Fruit fly (Drosophila melanogaster) whole organism, embryonic: ENCODE data around the gene PXo.

Source experiments
- B-H1 ChIP-seq: fragments of 200-800 bp; sonication (Bioruptor generic); IDR thresholded peaks from 3 replicates; pipeline ENCODE4 v1.3.6; 2022; ENCODE audit warnings: missing biosample characterization, missing genetic modification characterization
- B-H2 ChIP-seq: fragments of 200-800 bp; sonication (Bioruptor generic); optimal IDR thresholded peaks from 2 replicates; lab custom pipeline; 2018; ENCODE audit warnings: missing biosample characterization, mild to moderate bottlenecking, missing genetic modification characterization
- CG10267 ChIP-seq: fragments of 200-800 bp; sonication (Bioruptor generic); optimal IDR thresholded peaks from 2 replicates; lab custom pipeline; 2018; ENCODE audit warnings: missing biosample characterization, mild to moderate bottlenecking, missing genetic modification characterization, moderate library complexity
- CG11696 ChIP-seq: fragments of 200-800 bp; sonication (Bioruptor generic); IDR thresholded peaks from 2 replicates; pipeline ENCODE4 v1.3.6; 2022; ENCODE audit warnings: missing biosample characterization, missing genetic modification characterization
- CG11723 ChIP-seq: fragments of 200-800 bp; sonication (Bioruptor generic); optimal IDR thresholded peaks from 2 replicates; lab custom pipeline; 2017; ENCODE audit warnings: missing biosample characterization, mild to moderate bottlenecking, missing genetic modification characterization
- CG12219 ChIP-seq: fragments of 200-800 bp; sonication (Bioruptor generic); optimal IDR thresholded peaks from 3 replicates; lab custom pipeline; 2018; ENCODE audit warnings: missing biosample characterization, mild to moderate bottlenecking, missing genetic modification characterization
- CG12236 ChIP-seq: fragments of 200-800 bp; sonication (Bioruptor generic); optimal IDR thresholded peaks from 2 replicates; lab custom pipeline; 2016; ENCODE audit warnings: missing biosample characterization, missing genetic modification characterization
- CG13296 ChIP-seq: fragments of 200-800 bp; sonication (Bioruptor generic); optimal IDR thresholded peaks from 3 replicates; lab custom pipeline; 2018; ENCODE audit warnings: missing biosample characterization, mild to moderate bottlenecking, missing genetic modification characterization
- CG15269 ChIP-seq: fragments of 200-800 bp; sonication (Bioruptor generic); optimal IDR thresholded peaks from 2 replicates; lab custom pipeline; 2018; ENCODE audit warnings: missing biosample characterization, mild to moderate bottlenecking, missing genetic modification characterization, moderate library complexity
- CG1603 ChIP-seq: fragments of 200-800 bp; sonication (Bioruptor generic); optimal IDR thresholded peaks from 2 replicates; lab custom pipeline; 2019; ENCODE audit warnings: missing biosample characterization, mild to moderate bottlenecking, missing genetic modification characterization, moderate library complexity
- CG1647 ChIP-seq: fragments of 200-800 bp; sonication (Bioruptor generic); optimal IDR thresholded peaks from 3 replicates; lab custom pipeline; 2016; ENCODE audit warnings: missing biosample characterization, missing genetic modification characterization
- CG16815 ChIP-seq: fragments of 200-800 bp; sonication (Bioruptor generic); optimal IDR thresholded peaks from 3 replicates; lab custom pipeline; 2017; ENCODE audit warnings: missing biosample characterization, mild to moderate bottlenecking, missing genetic modification characterization
- CG16863 ChIP-seq: fragments of 200-800 bp; sonication (Bioruptor generic); optimal IDR thresholded peaks from 3 replicates; lab custom pipeline; 2016; ENCODE audit warnings: missing biosample characterization, missing genetic modification characterization
- CG17328 ChIP-seq: fragments of 200-800 bp; sonication (Bioruptor generic); IDR thresholded peaks from 2 replicates; pipeline ENCODE4 v1.3.6; 2022; ENCODE audit warnings: missing biosample characterization, missing genetic modification characterization
- CG17361 ChIP-seq: fragments of 200-800 bp; sonication (Bioruptor generic); IDR thresholded peaks from 3 replicates; pipeline ENCODE4 v1.3.6; 2022; ENCODE audit warnings: missing biosample characterization, missing genetic modification characterization
- CG18011 ChIP-seq: fragments of 200-800 bp; sonication (Bioruptor generic); optimal IDR thresholded peaks from 2 replicates; lab custom pipeline; 2017; ENCODE audit warnings: missing biosample characterization, missing genetic modification characterization, mild to moderate bottlenecking, moderate library complexity, missing genotype
- CG18599 ChIP-seq: fragments of 200-800 bp; sonication (Bioruptor generic); optimal IDR thresholded peaks from 3 replicates; lab custom pipeline; 2017; ENCODE audit warnings: missing biosample characterization, missing genetic modification characterization, mild to moderate bottlenecking, moderate library complexity, missing genetic modification reagents
- CG34224 ChIP-seq: fragments of 200-800 bp; sonication (Bioruptor generic); IDR thresholded peaks from 3 replicates; pipeline ENCODE4 v1.3.6; 2022; ENCODE audit warnings: missing biosample characterization, missing genetic modification characterization; ENCODE audit not compliant: partially characterized antibody
- CG4730 ChIP-seq: fragments of 200-800 bp; sonication (Bioruptor generic); IDR thresholded peaks from 2 replicates; pipeline ENCODE4 v1.3.6; 2022; ENCODE audit warnings: missing biosample characterization, missing genetic modification characterization
- CG6791 ChIP-seq: fragments of 200-800 bp; sonication (Bioruptor generic); IDR thresholded peaks from 3 replicates; pipeline ENCODE4 v1.3.6; 2022; ENCODE audit warnings: missing biosample characterization, missing genetic modification characterization; ENCODE audit not compliant: partially characterized antibody
- CG6813 ChIP-seq: fragments of 200-800 bp; sonication (Bioruptor generic); optimal IDR thresholded peaks from 2 replicates; lab custom pipeline; 2017; ENCODE audit warnings: missing biosample characterization, missing genetic modification characterization, mild to moderate bottlenecking, moderate library complexity, missing genetic modification reagents
- CG7963 ChIP-seq: fragments of 200-800 bp; sonication (Bioruptor generic); IDR thresholded peaks from 3 replicates; pipeline ENCODE4 v1.3.6; 2022; ENCODE audit warnings: missing biosample characterization, missing genetic modification characterization; ENCODE audit not compliant: partially characterized antibody
- CG8359 ChIP-seq: fragments of 200-800 bp; sonication (Bioruptor generic); optimal IDR thresholded peaks from 2 replicates; lab custom pipeline; 2017; ENCODE audit warnings: missing biosample characterization, mild to moderate bottlenecking, missing genetic modification characterization, borderline replicate concordance
- CG8765 ChIP-seq: fragments of 200-800 bp; sonication (Bioruptor generic); IDR thresholded peaks from 2 replicates; pipeline ENCODE4 v1.3.6; 2022; ENCODE audit warnings: missing biosample characterization, missing genetic modification characterization
- CG8944 ChIP-seq: fragments of 200-800 bp; sonication (Bioruptor generic); optimal IDR thresholded peaks from 3 replicates; lab custom pipeline; 2016; ENCODE audit warnings: missing biosample characterization, missing genetic modification characterization
- CG9609 ChIP-seq: fragments of 200-800 bp; sonication (Bioruptor generic); optimal IDR thresholded peaks from 3 replicates; lab custom pipeline; 2016; ENCODE audit warnings: missing biosample characterization, missing genetic modification characterization
- Camta ChIP-seq: fragments of 200-800 bp; sonication (Bioruptor generic); optimal IDR thresholded peaks from 2 replicates; lab custom pipeline; 2016; ENCODE audit warnings: missing biosample characterization, missing genetic modification characterization
- D19B ChIP-seq: fragments of 200-800 bp; sonication (Bioruptor generic); optimal IDR thresholded peaks from 2 replicates; lab custom pipeline; 2017; ENCODE audit warnings: missing biosample characterization, mild to moderate bottlenecking, missing genetic modification characterization
- Dip3 ChIP-seq: fragments of 200-800 bp; sonication (Bioruptor generic); optimal IDR thresholded peaks from 3 replicates; lab custom pipeline; 2016; ENCODE audit warnings: missing biosample characterization, missing genetic modification characterization
- HLH4C ChIP-seq: fragments of 200-800 bp; sonication (Bioruptor generic); IDR thresholded peaks from 3 replicates; pipeline ENCODE4 v1.3.6; 2022; ENCODE audit warnings: missing biosample characterization, missing genetic modification characterization; ENCODE audit not compliant: partially characterized antibody
- Hr78 ChIP-seq, 2 experiments: fragments of 200-800 bp in 1 of 2; fragments of >200 bp in 1 of 2; sonication (Bioruptor generic) in 1 of 2; optimal IDR thresholded peaks; 2 replicates each; lab custom pipeline; 2017 to 2019; ENCODE audit warnings: missing biosample characterization in 2 of 2, missing genetic modification characterization in 2 of 2, mild to moderate bottlenecking in 1 of 2, moderate library complexity in 1 of 2
- Oli ChIP-seq: fragments of 200-800 bp; sonication (Bioruptor generic); optimal IDR thresholded peaks from 2 replicates; lab custom pipeline; 2018; ENCODE audit warnings: missing biosample characterization, mild to moderate bottlenecking, missing genetic modification characterization, moderate library complexity
- Scr ChIP-seq: fragments of 200-800 bp; sonication (Bioruptor generic); IDR thresholded peaks from 2 replicates; pipeline ENCODE4 v1.3.6; 2022; ENCODE audit warnings: missing biosample characterization, missing genetic modification characterization; ENCODE audit not compliant: partially characterized antibody
- bab2 ChIP-seq: fragments of 200-800 bp; sonication (Bioruptor generic); optimal IDR thresholded peaks from 2 replicates; lab custom pipeline; 2016; ENCODE audit warnings: missing biosample characterization, missing genetic modification characterization
- chm ChIP-seq: fragments of 200-800 bp; sonication (Bioruptor generic); IDR thresholded peaks from 2 replicates; pipeline ENCODE4 v1.3.6; 2022; ENCODE audit warnings: missing biosample characterization, missing genetic modification characterization
- chn ChIP-seq: fragments of 200-800 bp; sonication (Bioruptor generic); optimal IDR thresholded peaks from 2 replicates; lab custom pipeline; 2016; ENCODE audit warnings: missing biosample characterization, missing genetic modification characterization
- ewg ChIP-seq: fragments of 200-800 bp; sonication (Bioruptor generic); optimal IDR thresholded peaks from 3 replicates; lab custom pipeline; 2017; ENCODE audit warnings: mild to moderate bottlenecking, missing biosample characterization, missing genetic modification reagents, missing genetic modification characterization
- gce ChIP-seq: fragments of 200-800 bp; sonication (Bioruptor generic); IDR thresholded peaks from 3 replicates; pipeline ENCODE4 v1.3.6; 2022; ENCODE audit warnings: missing biosample characterization, missing genetic modification characterization
- ham ChIP-seq: fragments of 200-800 bp; sonication (Bioruptor generic); IDR thresholded peaks from 2 replicates; pipeline ENCODE4 v1.3.6; 2022; ENCODE audit warnings: missing biosample characterization, missing genetic modification characterization
- her ChIP-seq: fragments of 200-800 bp; sonication (Bioruptor generic); optimal IDR thresholded peaks from 2 replicates; lab custom pipeline; 2016; ENCODE audit warnings: missing biosample characterization, missing genetic modification characterization
- hth ChIP-seq: fragments of >200 bp; optimal IDR thresholded peaks from 2 replicates; lab custom pipeline; 2017; ENCODE audit warnings: inconsistent platforms
- luna ChIP-seq: fragments of 200-800 bp; sonication (Bioruptor generic); optimal IDR thresholded peaks from 2 replicates; lab custom pipeline; 2016; ENCODE audit warnings: missing biosample characterization, missing genetic modification characterization
- mirr ChIP-seq: fragments of 200-800 bp; sonication (Bioruptor generic); optimal IDR thresholded peaks from 3 replicates; lab custom pipeline; 2018; ENCODE audit warnings: missing biosample characterization, mild to moderate bottlenecking, missing genetic modification characterization
- pnt ChIP-seq: fragments of 200-800 bp; sonication (Bioruptor generic); optimal IDR thresholded peaks from 3 replicates; lab custom pipeline; 2016; ENCODE audit warnings: missing biosample characterization, missing genetic modification characterization
- pzg ChIP-seq: fragments of 200-800 bp; sonication (Bioruptor generic); optimal IDR thresholded peaks from 3 replicates; lab custom pipeline; 2018; ENCODE audit warnings: missing biosample characterization, mild to moderate bottlenecking, missing genetic modification characterization, moderate library complexity
- scrt ChIP-seq: fragments of 200-800 bp; sonication (Bioruptor generic); optimal IDR thresholded peaks from 2 replicates; lab custom pipeline; 2018; ENCODE audit warnings: missing biosample characterization, mild to moderate bottlenecking, missing genetic modification characterization, moderate library complexity
- shn ChIP-seq: fragments of 200-800 bp; sonication (Bioruptor generic); optimal IDR thresholded peaks from 3 replicates; lab custom pipeline; 2016; ENCODE audit warnings: missing biosample characterization, missing genetic modification characterization
- slbo ChIP-seq: fragments of 200-800 bp; sonication (Bioruptor generic); IDR thresholded peaks from 2 replicates; pipeline ENCODE4 v1.3.6; 2022; ENCODE audit warnings: missing biosample characterization, missing genetic modification characterization
- sr ChIP-seq: fragments of 200-800 bp; sonication (Bioruptor generic); IDR thresholded peaks from 3 replicates; pipeline ENCODE4 v1.3.6; 2022; ENCODE audit warnings: missing biosample characterization, missing genetic modification characterization

PXo gene

DNA sequence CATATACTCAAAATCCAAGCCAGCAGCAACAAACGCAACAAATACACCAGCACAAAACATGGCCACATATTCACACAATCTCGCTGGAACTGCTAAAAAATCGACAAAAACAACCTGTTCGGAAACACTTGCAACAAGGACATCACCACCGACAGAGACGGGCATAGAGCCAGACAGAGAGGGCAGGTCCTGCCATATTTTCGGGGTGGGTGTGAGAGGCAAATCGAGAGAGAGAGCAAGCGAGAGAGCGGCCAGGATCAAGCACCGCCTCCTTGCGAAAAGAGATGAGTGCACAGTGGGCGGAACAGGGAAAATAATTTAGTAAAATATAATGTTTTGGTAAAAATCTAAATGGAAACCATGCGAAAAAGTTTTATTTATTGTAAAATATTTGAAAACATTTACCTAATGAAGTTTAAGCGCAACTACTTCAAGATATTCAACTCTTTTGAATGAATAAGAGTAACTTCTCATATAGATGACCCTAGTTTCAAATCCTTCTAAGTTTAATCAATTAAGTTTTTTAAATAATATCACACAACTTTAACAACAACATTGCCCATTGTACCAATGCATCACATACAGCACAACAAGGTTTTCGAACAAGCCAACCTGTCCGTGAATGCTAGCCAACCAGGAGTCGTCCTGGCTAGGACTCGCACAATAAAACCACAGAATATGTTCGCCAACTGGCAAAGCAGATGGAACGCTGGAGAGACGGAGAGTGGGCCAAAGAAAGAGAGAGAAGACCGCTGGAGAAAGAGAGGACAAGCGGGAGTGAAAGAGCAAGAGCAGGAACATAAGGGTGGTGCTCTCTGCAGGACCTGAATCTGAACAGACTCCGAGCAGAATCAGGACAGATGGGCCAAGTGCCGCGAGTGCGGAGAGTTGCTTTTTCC lies 39.6 kb downstream of the PXo start (continued):
- TF ChIP-seq mirr, result no peak
- no peak for TF ChIP-seq pzg (GFP tag; lab: Kevin White, UChicago)
- no peak for TF ChIP-seq CG4730 (GFP tag; lab: Robert Waterston, UW)
- peak; percentile 37 for TF ChIP-seq ewg (GFP tag; lab: Kevin White, UChicago)
- TF ChIP-seq her, result no peak
- no peak for TF ChIP-seq CG11696
- TF ChIP-seq slbo, result peak; percentile 60
- TF ChIP-seq B-H2 (GFP tag; lab: Kevin White, UChicago), result no peak
- no peak for TF ChIP-seq B-H1 (GFP tag; lab: Robert Waterston, UW)
- TF ChIP-seq Dip3 (GFP tag; lab: Kevin White, UChicago), result no peak
- TF ChIP-seq CG11723 (GFP tag; lab: Kevin White, UChicago), result peak; percentile 32
- peak; percentile 51 for TF ChIP-seq chn (GFP tag; lab: Kevin White, UChicago)
- peak; percentile 69 for TF ChIP-seq CG16863 (GFP tag; lab: Kevin White, UChicago)
- TF ChIP-seq HLH4C (GFP tag; lab: Robert Waterston, UW), result no peak
- TF ChIP-seq CG1603 (tag; lab: Kevin White, UChicago), result peak; percentile 13
- TF ChIP-seq ham, result no peak
- TF ChIP-seq pnt (GFP tag; lab: Kevin White, UChicago), result no peak
- TF ChIP-seq chm (GFP tag; lab: Robert Waterston, UW), result peak; percentile 53; the same call in 1 of the 2 replicates
- TF ChIP-seq CG18011 (GFP tag; lab: Kevin White, UChicago), result no peak
- no peak for TF ChIP-seq scrt (GFP tag; lab: Kevin White, UChicago)
- no peak for TF ChIP-seq CG10267 (tag; lab: Kevin White, UChicago)
- TF ChIP-seq CG17328 (GFP tag; lab: Robert Waterston, UW), result peak; percentile 75
- peak; percentile 46 for TF ChIP-seq CG12219
- TF ChIP-seq CG8944, result peak; percentile 41
- TF ChIP-seq CG18599, result no peak
- TF ChIP-seq CG7963 (GFP tag; lab: Robert Waterston, UW), result no peak
- TF ChIP-seq CG1647 (GFP tag; lab: Kevin White, UChicago), result no peak
- no peak for TF ChIP-seq CG15269 (tag; lab: Kevin White, UChicago)
- TF ChIP-seq CG13296, result no peak
- TF ChIP-seq CG34224 (GFP tag; lab: Robert Waterston, UW), result no peak
- no peak for TF ChIP-seq bab2
- TF ChIP-seq CG12236, result peak; percentile 52
- no peak for TF ChIP-seq D19B (GFP tag; lab: Kevin White, UChicago)
- TF ChIP-seq CG6813 (GFP tag; lab: Kevin White, UChicago), result no peak
- TF ChIP-seq hth (lab: Kevin White, UChicago), result no peak
- TF ChIP-seq CG16815 (GFP tag; lab: Kevin White, UChicago), result peak; percentile 45
- TF ChIP-seq CG8765 (GFP tag; lab: Robert Waterston, UW), result peak; percentile 28; the same call in 1 of the 2 replicates
- TF ChIP-seq Hr78 (GFP tag; optimal IDR thresholded peaks at IDR 0.05; lab: Kevin White, UChicago), result no peak
- no peak for TF ChIP-seq Scr (GFP tag; lab: Robert Waterston, UW)
- TF ChIP-seq Camta (GFP tag; lab: Kevin White, UChicago), result peak; percentile 55
- no peak for TF ChIP-seq luna
- no peak for TF ChIP-seq sr
- peak; percentile 71 for TF ChIP-seq Oli
- TF ChIP-seq CG17361 (GFP tag; lab: Robert Waterston, UW), result no peak
- peak; percentile 61 for TF ChIP-seq CG9609 (GFP tag; lab: Kevin White, UChicago)
- peak; percentile 54 for TF ChIP-seq shn (GFP tag; lab: Kevin White, UChicago)
- no peak for TF ChIP-seq CG8359 (GFP tag; lab: Kevin White, UChicago)
- TF ChIP-seq gce (GFP tag; lab: Robert Waterston, UW), result no peak
- no peak for TF ChIP-seq CG6791
